Fruit fly (Drosophila melanogaster) whole organism: Measurements from ENCODE around the gene CG7841.

Experiments used
- CG8478 ChIP-seq: fragments of >200 bp; optimal IDR thresholded peaks from 2 replicates; lab custom pipeline; 2018; ENCODE audit warnings: inconsistent platforms
- usp ChIP-seq: fragments of >200 bp; optimal IDR thresholded peaks from 2 replicates; lab custom pipeline; 2017; ENCODE audit warnings: missing biosample characterization, missing genetic modification characterization, mixed read lengths

dm6 chr3L:15530071-15530470 is 22.0 kb upstream of the CG7841 start:
- no peak for TF ChIP-seq CG8478 (lab: Kevin White, UChicago)
- no peak for TF ChIP-seq usp (GFP tag; lab: Kevin White, UChicago)
